Fruit fly (Drosophila melanogaster) whole organism, prepupa: ENCODE measurements around the gene CG13716.

Source experiments
- CG10631 ChIP-seq: fragments of 200-800 bp; sonication (Bioruptor generic); optimal IDR thresholded peaks from 2 replicates; lab custom pipeline; 2016; ENCODE audit warnings: missing biosample characterization, missing genetic modification characterization
- CG10669 ChIP-seq: fragments of 200-800 bp; sonication (Bioruptor generic); optimal IDR thresholded peaks from 3 replicates; lab custom pipeline; 2018; ENCODE audit warnings: missing biosample characterization, mild to moderate bottlenecking, missing genetic modification characterization, moderate library complexity
- CG11902 ChIP-seq: fragments of 200-800 bp; sonication (Bioruptor generic); optimal IDR thresholded peaks from 3 replicates; lab custom pipeline; 2016; ENCODE audit warnings: missing biosample characterization, missing genetic modification characterization
- CG1621 ChIP-seq: fragments of 200-800 bp; sonication (Bioruptor generic); optimal IDR thresholded peaks from 3 replicates; lab custom pipeline; 2018; ENCODE audit warnings: missing biosample characterization, mild to moderate bottlenecking, missing genetic modification characterization
- CG16779 ChIP-seq: fragments of 200-800 bp; sonication (Bioruptor generic); optimal IDR thresholded peaks from 3 replicates; lab custom pipeline; 2017; ENCODE audit warnings: missing biosample characterization, mild to moderate bottlenecking, missing genetic modification characterization
- CG31627 ChIP-seq: fragments of 200-800 bp; sonication (Bioruptor generic); optimal IDR thresholded peaks from 3 replicates; lab custom pipeline; 2016; ENCODE audit warnings: missing biosample characterization, missing genetic modification characterization
- CG32006 ChIP-seq: fragments of 200-800 bp; sonication (Bioruptor generic); optimal IDR thresholded peaks from 3 replicates; lab custom pipeline; 2017; ENCODE audit warnings: missing biosample characterization, mild to moderate bottlenecking, missing genetic modification characterization
- CG34406 ChIP-seq: fragments of 200-800 bp; sonication (Bioruptor generic); optimal IDR thresholded peaks from 3 replicates; lab custom pipeline; 2016; ENCODE audit warnings: missing biosample characterization, missing genetic modification characterization
- CG6163 ChIP-seq: fragments of 200-800 bp; sonication (Bioruptor generic); IDR thresholded peaks from 3 replicates; pipeline ENCODE4 v1.3.6; 2022; ENCODE audit warnings: missing biosample characterization, missing genetic modification characterization
- CG6792 ChIP-seq: fragments of 200-800 bp; sonication (Bioruptor generic); optimal IDR thresholded peaks from 3 replicates; lab custom pipeline; 2016; ENCODE audit warnings: missing biosample characterization, missing genetic modification characterization
- CG6808 ChIP-seq: fragments of 200-800 bp; sonication (Bioruptor generic); optimal IDR thresholded peaks from 3 replicates; lab custom pipeline; 2017; ENCODE audit warnings: missing biosample characterization, missing genetic modification characterization, mild to moderate bottlenecking, moderate library complexity, missing genetic modification reagents
- CG6854 ChIP-seq: fragments of 200-800 bp; sonication (Bioruptor generic); optimal IDR thresholded peaks from 2 replicates; lab custom pipeline; 2017; ENCODE audit warnings: missing biosample characterization, mild to moderate bottlenecking, missing genetic modification characterization
- CG7368 ChIP-seq: fragments of 200-800 bp; sonication (Bioruptor generic); optimal IDR thresholded peaks from 3 replicates; lab custom pipeline; 2016; ENCODE audit warnings: missing biosample characterization, missing genetic modification characterization
- CG8119 ChIP-seq: fragments of 200-800 bp; sonication (Bioruptor generic); IDR thresholded peaks from 3 replicates; pipeline ENCODE4 v1.3.6; 2022; ENCODE audit warnings: missing biosample characterization, missing genetic modification characterization
- CG8319 ChIP-seq: fragments of 200-800 bp; sonication (Bioruptor generic); optimal IDR thresholded peaks from 3 replicates; lab custom pipeline; 2016; ENCODE audit warnings: missing biosample characterization, missing genetic modification characterization
- CG8632 ChIP-seq: fragments of 200-800 bp; sonication (Bioruptor generic); optimal IDR thresholded peaks from 3 replicates; lab custom pipeline; 2016; ENCODE audit warnings: missing biosample characterization, missing genetic modification characterization
- Eip75B ChIP-seq: fragments of 200-800 bp; sonication (Bioruptor generic); optimal IDR thresholded peaks from 3 replicates; lab custom pipeline; 2016; ENCODE audit warnings: missing biosample characterization, missing genetic modification characterization
- Eip93F ChIP-seq: fragments of 200-800 bp; sonication (Bioruptor generic); optimal IDR thresholded peaks from 2 replicates; lab custom pipeline; 2016; ENCODE audit warnings: missing biosample characterization, mild to moderate bottlenecking, missing genetic modification characterization
- Ets21C ChIP-seq: fragments of 200-800 bp; sonication (Bioruptor generic); optimal IDR thresholded peaks from 3 replicates; lab custom pipeline; 2016; ENCODE audit warnings: missing biosample characterization, missing genetic modification characterization
- Ets96B ChIP-seq: fragments of 200-800 bp; optimal IDR thresholded peaks from 2 replicates; lab custom pipeline; 2019; ENCODE audit warnings: missing biosample characterization, mild to moderate bottlenecking, missing genetic modification characterization, moderate library complexity
- Hr38 ChIP-seq: sonication (Bioruptor generic); optimal IDR thresholded peaks from 2 replicates; lab custom pipeline; 2016; ENCODE audit warnings: missing biosample characterization, missing genetic modification characterization
- Hr39 ChIP-seq: fragments of 200-800 bp; sonication (Bioruptor generic); optimal IDR thresholded peaks from 2 replicates; lab custom pipeline; 2016; ENCODE audit warnings: missing biosample characterization, missing genetic modification characterization
- Hr4 ChIP-seq: fragments of 200-800 bp; sonication (Bioruptor generic); optimal IDR thresholded peaks from 3 replicates; lab custom pipeline; 2016; ENCODE audit warnings: missing biosample characterization, missing genetic modification characterization
- Lpt ChIP-seq: fragments of 200-800 bp; sonication (Bioruptor generic); optimal IDR thresholded peaks from 3 replicates; lab custom pipeline; 2016; ENCODE audit warnings: missing biosample characterization, missing genetic modification characterization
- Met ChIP-seq: fragments of 200-800 bp; sonication (Bioruptor generic); optimal IDR thresholded peaks from 3 replicates; lab custom pipeline; 2016; ENCODE audit warnings: missing biosample characterization, missing genetic modification characterization
- Sox102F ChIP-seq: fragments of 200-800 bp; sonication (Bioruptor generic); optimal IDR thresholded peaks from 2 replicates; lab custom pipeline; 2016; ENCODE audit warnings: missing biosample characterization, mild to moderate bottlenecking, missing genetic modification characterization
- Sox14 ChIP-seq: fragments of 200-800 bp; sonication (Bioruptor generic); optimal IDR thresholded peaks from 3 replicates; lab custom pipeline; 2016; ENCODE audit warnings: missing biosample characterization, missing genetic modification characterization
- Sox15 ChIP-seq: fragments of 200-800 bp; sonication (Bioruptor generic); optimal IDR thresholded peaks from 3 replicates; lab custom pipeline; 2016; ENCODE audit warnings: missing biosample characterization, missing genetic modification characterization
- achi ChIP-seq: fragments of 200-800 bp; sonication (Bioruptor generic); optimal IDR thresholded peaks from 3 replicates; lab custom pipeline; 2016; ENCODE audit warnings: missing biosample characterization, missing genetic modification characterization
- acj6 ChIP-seq: fragments of 200-800 bp; sonication (Bioruptor generic); optimal IDR thresholded peaks from 3 replicates; lab custom pipeline; 2016; ENCODE audit warnings: missing biosample characterization, missing genetic modification characterization
- dac ChIP-seq: fragments of 200-800 bp; sonication (Bioruptor generic); optimal IDR thresholded peaks from 2 replicates; lab custom pipeline; 2017; ENCODE audit warnings: missing biosample characterization, mild to moderate bottlenecking, missing genetic modification characterization
- dsx ChIP-seq: fragments of 200-800 bp; optimal IDR thresholded peaks from 3 replicates; lab custom pipeline; 2019; ENCODE audit warnings: missing biosample characterization, mild to moderate bottlenecking, missing genetic modification characterization, moderate library complexity; ENCODE audit not compliant: poor library complexity, severe bottlenecking
- eg ChIP-seq: fragments of 200-800 bp; sonication (Bioruptor generic); IDR thresholded peaks from 3 replicates; pipeline ENCODE4 v1.3.6; 2022; ENCODE audit warnings: missing biosample characterization, missing genetic modification characterization
- esn ChIP-seq: fragments of 200-800 bp; sonication (Bioruptor generic); optimal IDR thresholded peaks from 2 replicates; lab custom pipeline; 2016; ENCODE audit warnings: missing biosample characterization, mild to moderate bottlenecking, missing genetic modification characterization, moderate library complexity
- fd59A ChIP-seq: fragments of 200-800 bp; sonication (Bioruptor generic); optimal IDR thresholded peaks from 2 replicates; lab custom pipeline; 2017; ENCODE audit warnings: missing biosample characterization, mild to moderate bottlenecking, missing genetic modification characterization, missing genetic modification reagents
- fd85E ChIP-seq: fragments of 200-800 bp; sonication (Bioruptor generic); optimal IDR thresholded peaks from 3 replicates; lab custom pipeline; 2016; ENCODE audit warnings: missing biosample characterization, missing genetic modification characterization
- fkh ChIP-seq: fragments of 200-800 bp; sonication (Bioruptor generic); optimal IDR thresholded peaks from 3 replicates; lab custom pipeline; 2017; ENCODE audit warnings: missing biosample characterization, mild to moderate bottlenecking, missing genetic modification characterization, moderate library complexity
- lz ChIP-seq: fragments of 200-800 bp; sonication (Bioruptor generic); optimal IDR thresholded peaks from 3 replicates; lab custom pipeline; 2016; ENCODE audit warnings: missing biosample characterization, missing genetic modification characterization
- net ChIP-seq: fragments of 200-800 bp; sonication (Bioruptor generic); optimal IDR thresholded peaks from 3 replicates; lab custom pipeline; 2016; ENCODE audit warnings: missing biosample characterization, missing genetic modification characterization
- salr ChIP-seq, 2 experiments: fragments of 200-800 bp; sonication (Bioruptor generic); optimal IDR thresholded peaks; 3 replicates each; lab custom pipeline; 2016 to 2018; ENCODE audit warnings: missing biosample characterization in 2 of 2, missing genetic modification characterization in 2 of 2, mild to moderate bottlenecking in 1 of 2
- spab ChIP-seq: fragments of 200-800 bp; sonication (Bioruptor generic); optimal IDR thresholded peaks from 2 replicates; lab custom pipeline; 2017; ENCODE audit warnings: missing biosample characterization, mild to moderate bottlenecking, missing genetic modification characterization, missing genetic modification reagents
- ss ChIP-seq, 2 experiments: fragments of 200-800 bp; sonication (Bioruptor generic); optimal IDR thresholded peaks; 2 replicates in 1 of 2; 3 replicates in 1 of 2; lab custom pipeline; 2017 to 2018; ENCODE audit warnings: mild to moderate bottlenecking in 2 of 2, missing biosample characterization in 2 of 2, missing genetic modification characterization in 2 of 2, moderate library complexity in 1 of 2
- svp ChIP-seq: fragments of 200-800 bp; sonication (Bioruptor generic); peaks from one replicate; lab custom pipeline; 2016; ENCODE audit warnings: missing biosample characterization, missing genetic modification characterization
- topi ChIP-seq: fragments of 200-800 bp; sonication (Bioruptor generic); optimal IDR thresholded peaks from 3 replicates; lab custom pipeline; 2016; ENCODE audit warnings: missing biosample characterization, missing genetic modification characterization

CG13716 gene

dm6 chr3L:4625387-4626386 is 8.9 kb downstream of the CG13716 start, which contains the start of gene Src64B (continued):
- TF ChIP-seq esn (peak; percentile 30), CG1621 (tag; lab: Kevin White, UChicago) (peak; percentile 21), Hr39 (GFP tag; lab: Kevin White, UChicago) (no peak), CG16779 (tag; lab: Kevin White, UChicago) (peak; percentile 35), CG32006 (GFP tag; lab: Kevin White, UChicago) (peak; percentile 31), ss (GFP tag; optimal IDR thresholded peaks at IDR 0.05; lab: Kevin White, UChicago) (peak; percentile 71 to 72), CG6163 (GFP tag; lab: Robert Waterston, UW) (peak; percentile 46; the same call in 1 of the 3 replicates), Hr38 (GFP tag; lab: Kevin White, UChicago) (no peak), eg (GFP tag; lab: Robert Waterston, UW) (peak; percentile 65; the same call in 2 of the 3 replicates), fd59A (GFP tag; lab: Kevin White, UChicago) (peak; percentile 21), Ets96B (tag; lab: Kevin White, UChicago) (peak; percentile 17), CG6792 (GFP tag; lab: Kevin White, UChicago) (no peak), achi (GFP tag; lab: Kevin White, UChicago) (peak; percentile 34), topi (GFP tag; lab: Kevin White, UChicago) (peak; percentile 41), CG6808 (peak; percentile 60), salr (GFP tag; optimal IDR thresholded peaks at IDR 0.05; lab: Kevin White, UChicago) (no peak), CG6854 (GFP tag; lab: Kevin White, UChicago) (peak; percentile 57), lz (peak; percentile 7), CG10631 (GFP tag; lab: Kevin White, UChicago) (no peak), CG8119 (GFP tag; lab: Robert Waterston, UW) (peak; percentile 51; the same call in 2 of the 3 replicates), dsx (GFP tag; lab: Kevin White, UChicago) (peak; percentile 50), svp (GFP tag; lab: Kevin White, UChicago) (peak; percentile 27)
- TF ChIP-seq, all 60 proteins: peak for 32

dm6 chr3L:4624371-4625154 is 10.0 kb downstream of the CG13716 start:
- peak; percentile 68 for TF ChIP-seq Sox15 (GFP tag; lab: Kevin White, UChicago)
- TF ChIP-seq Hr4 = peak; percentile 97
- peak; percentile 88 for TF ChIP-seq net
- TF ChIP-seq fkh (GFP tag; lab: Kevin White, UChicago) = peak; percentile 81
- peak; percentile 75 for TF ChIP-seq Met
- TF ChIP-seq achi (GFP tag; lab: Kevin White, UChicago) = peak; percentile 90
- peak; percentile 78 for TF ChIP-seq Eip75B (GFP tag; lab: Kevin White, UChicago)
- TF ChIP-seq Sox102F = peak; percentile 56
- peak; percentile 86 for TF ChIP-seq CG6808
- TF ChIP-seq CG34406 (GFP tag; lab: Kevin White, UChicago) = peak; percentile 74
- TF ChIP-seq fd85E = peak; percentile 6
- peak; percentile 79 for TF ChIP-seq CG7368 (GFP tag; lab: Kevin White, UChicago)
- TF ChIP-seq CG8632 (GFP tag; lab: Kevin White, UChicago) = peak; percentile 49
- peak; percentile 93 for TF ChIP-seq Sox14 (GFP tag; lab: Kevin White, UChicago)
- TF ChIP-seq acj6 (GFP tag; lab: Kevin White, UChicago) = peak; percentile 89
- peak; percentile 58 for TF ChIP-seq Ets21C (GFP tag; lab: Kevin White, UChicago)
- peak; percentile 63 for TF ChIP-seq CG8319
- no peak for TF ChIP-seq Eip93F (GFP tag; lab: Kevin White, UChicago)
- TF ChIP-seq spab (GFP tag; lab: Kevin White, UChicago) = peak; percentile 80
- TF ChIP-seq eg (GFP tag; lab: Robert Waterston, UW) = peak; percentile 93
- TF ChIP-seq Lpt (GFP tag; lab: Kevin White, UChicago) = peak; percentile 90
- TF ChIP-seq ss (GFP tag; optimal IDR thresholded peaks at IDR 0.05; lab: Kevin White, UChicago) = peak; percentile 79 to 81
- peak; percentile 61 for TF ChIP-seq CG11902 (GFP tag; lab: Kevin White, UChicago)
- peak; percentile 44 for TF ChIP-seq dsx (GFP tag; lab: Kevin White, UChicago)
- TF ChIP-seq CG10669 (GFP tag; lab: Kevin White, UChicago) = peak; percentile 85
- peak; percentile 84; the same call in 2 of the 3 replicates for TF ChIP-seq CG6163 (GFP tag; lab: Robert Waterston, UW)
- TF ChIP-seq lz = peak; percentile 69
- TF ChIP-seq Ets96B (tag; lab: Kevin White, UChicago) = peak; percentile 71
- peak; percentile 79 for TF ChIP-seq CG31627 (GFP tag; lab: Kevin White, UChicago)
- peak; percentile 78 for TF ChIP-seq Hr39 (GFP tag; lab: Kevin White, UChicago)
- peak; percentile 84 for TF ChIP-seq dac (GFP tag; lab: Kevin White, UChicago)
